Fruit fly (Drosophila melanogaster) whole organism, embryonic: ENCODE data around the gene Cdc23.

ENCODE experiments used
- ATbp ChIP-seq: fragments of 200-800 bp; sonication (Bioruptor generic); optimal IDR thresholded peaks from 2 replicates; lab custom pipeline; 2017; ENCODE audit warnings: missing biosample characterization, mild to moderate bottlenecking, missing genetic modification characterization, missing genetic modification reagents
- CG13123 ChIP-seq: fragments of 200-800 bp; sonication (Bioruptor generic); optimal IDR thresholded peaks from 2 replicates; lab custom pipeline; 2016; ENCODE audit warnings: missing biosample characterization, missing genetic modification characterization
- CG13287 ChIP-seq: fragments of 200-800 bp; sonication (Bioruptor generic); IDR thresholded peaks from 2 replicates; pipeline ENCODE4 v1.3.6; 2022; ENCODE audit warnings: missing biosample characterization, missing genetic modification characterization; ENCODE audit not compliant: partially characterized antibody
- CG13296 ChIP-seq: fragments of 200-800 bp; sonication (Bioruptor generic); optimal IDR thresholded peaks from 3 replicates; lab custom pipeline; 2018; ENCODE audit warnings: missing biosample characterization, mild to moderate bottlenecking, missing genetic modification characterization
- CG15479 ChIP-seq: fragments of 200-800 bp; sonication (Bioruptor generic); optimal IDR thresholded peaks from 3 replicates; lab custom pipeline; 2019; ENCODE audit warnings: missing biosample characterization, mild to moderate bottlenecking, missing genetic modification characterization, moderate library complexity
- CG15696 ChIP-seq: fragments of 200-800 bp; sonication (Bioruptor generic); optimal IDR thresholded peaks from 2 replicates; lab custom pipeline; 2019; ENCODE audit warnings: missing biosample characterization, mild to moderate bottlenecking, missing genetic modification characterization, moderate library complexity
- CG17802 ChIP-seq: fragments of 200-800 bp; sonication (Bioruptor generic); optimal IDR thresholded peaks from 2 replicates; lab custom pipeline; 2018; ENCODE audit warnings: missing biosample characterization, mild to moderate bottlenecking, missing genetic modification characterization, moderate library complexity
- CG18011 ChIP-seq: fragments of 200-800 bp; sonication (Bioruptor generic); optimal IDR thresholded peaks from 2 replicates; lab custom pipeline; 2017; ENCODE audit warnings: missing biosample characterization, missing genetic modification characterization, mild to moderate bottlenecking, moderate library complexity, missing genotype
- CG18599 ChIP-seq: fragments of 200-800 bp; sonication (Bioruptor generic); optimal IDR thresholded peaks from 3 replicates; lab custom pipeline; 2017; ENCODE audit warnings: missing biosample characterization, missing genetic modification characterization, mild to moderate bottlenecking, moderate library complexity, missing genetic modification reagents
- CG2120 ChIP-seq: fragments of 200-800 bp; sonication (Bioruptor generic); optimal IDR thresholded peaks from 3 replicates; lab custom pipeline; 2016; ENCODE audit warnings: missing biosample characterization, missing genetic modification characterization
- CG2129 ChIP-seq: fragments of 200-800 bp; sonication (Bioruptor generic); IDR thresholded peaks from 2 replicates; pipeline ENCODE4 v1.3.6; 2022; ENCODE audit warnings: missing biosample characterization, missing genetic modification characterization; ENCODE audit not compliant: partially characterized antibody
- CG2199 ChIP-seq: fragments of 200-800 bp; sonication (Bioruptor generic); IDR thresholded peaks from 3 replicates; pipeline ENCODE4 v1.3.6; 2022; ENCODE audit warnings: missing biosample characterization, missing genetic modification characterization
- CG34376 ChIP-seq: fragments of 200-800 bp; sonication (Bioruptor generic); optimal IDR thresholded peaks from 2 replicates; lab custom pipeline; 2018; ENCODE audit warnings: missing biosample characterization, mild to moderate bottlenecking, missing genetic modification characterization
- CG34422 ChIP-seq: fragments of 200-800 bp; sonication (Bioruptor generic); IDR thresholded peaks from 3 replicates; pipeline ENCODE4 v1.3.6; 2022; ENCODE audit warnings: missing biosample characterization, missing genetic modification characterization
- CG4282 ChIP-seq: fragments of 200-800 bp; sonication (Bioruptor generic); optimal IDR thresholded peaks from 2 replicates; lab custom pipeline; 2016; ENCODE audit warnings: missing biosample characterization, missing genetic modification characterization
- CG6272 ChIP-seq: fragments of 200-800 bp; sonication (Bioruptor generic); IDR thresholded peaks from 2 replicates; pipeline ENCODE4 v1.3.6; 2022; ENCODE audit warnings: missing biosample characterization, missing genetic modification characterization
- CrebB ChIP-seq: fragments of 200-800 bp; sonication (Bioruptor generic); optimal IDR thresholded peaks from 3 replicates; lab custom pipeline; 2018; ENCODE audit warnings: missing biosample characterization, mild to moderate bottlenecking, missing genetic modification characterization
- Dek ChIP-seq: fragments of 200-800 bp; sonication (Bioruptor generic); optimal IDR thresholded peaks from 3 replicates; lab custom pipeline; 2019; ENCODE audit warnings: missing biosample characterization, mild to moderate bottlenecking, missing genetic modification characterization, moderate library complexity
- Elba2 ChIP-seq: fragments of 200-800 bp; sonication (Bioruptor generic); optimal IDR thresholded peaks from 3 replicates; lab custom pipeline; 2016; ENCODE audit warnings: missing biosample characterization, missing genetic modification characterization
- H15 ChIP-seq: fragments of 200-800 bp; sonication (Bioruptor generic); IDR thresholded peaks from 3 replicates; pipeline ENCODE4 v1.3.6; 2022; ENCODE audit warnings: missing biosample characterization, missing genetic modification characterization
- Hand ChIP-seq: fragments of 200-800 bp; sonication (Bioruptor generic); optimal IDR thresholded peaks from 2 replicates; lab custom pipeline; 2017; ENCODE audit warnings: mild to moderate bottlenecking, missing biosample characterization, missing genetic modification reagents, missing genetic modification characterization
- Lhr ChIP-seq: fragments of 200-800 bp; sonication (Bioruptor generic); optimal IDR thresholded peaks from 3 replicates; lab custom pipeline; 2017; ENCODE audit warnings: mild to moderate bottlenecking, missing biosample characterization, missing genetic modification reagents, missing genetic modification characterization
- Max ChIP-seq: fragments of 200-800 bp; sonication (Bioruptor generic); optimal IDR thresholded peaks from 2 replicates; lab custom pipeline; 2016; ENCODE audit warnings: missing biosample characterization, mild to moderate bottlenecking, missing genetic modification characterization
- Pdp1 ChIP-seq, 2 experiments: fragments of 200-800 bp; sonication (Bioruptor generic); optimal IDR thresholded peaks; 3 replicates each; lab custom pipeline; 2016; ENCODE audit warnings: missing biosample characterization in 2 of 2, missing genetic modification characterization in 2 of 2, mild to moderate bottlenecking in 1 of 2, moderate library complexity in 1 of 2
- Ptx1 ChIP-seq: fragments of 200-800 bp; sonication (Bioruptor generic); IDR thresholded peaks from 2 replicates; pipeline ENCODE4 v1.3.6; 2022; ENCODE audit warnings: missing biosample characterization, missing genetic modification characterization
- Rfx ChIP-seq: fragments of 200-800 bp; sonication (Bioruptor generic); IDR thresholded peaks from 2 replicates; pipeline ENCODE4 v1.3.6; 2022; ENCODE audit warnings: missing biosample characterization, missing genetic modification characterization
- Sin3A ChIP-seq: fragments of >200 bp; optimal IDR thresholded peaks from 2 replicates; lab custom pipeline; 2018
- Vsx1 ChIP-seq: fragments of 200-800 bp; sonication (Bioruptor generic); optimal IDR thresholded peaks from 2 replicates; lab custom pipeline; 2017; ENCODE audit warnings: missing biosample characterization, mild to moderate bottlenecking, missing genetic modification characterization, missing genetic modification reagents
- abd-A ChIP-seq: fragments of 200-800 bp; sonication (Bioruptor generic); optimal IDR thresholded peaks from 3 replicates; lab custom pipeline; 2019; ENCODE audit warnings: missing biosample characterization, mild to moderate bottlenecking, missing genetic modification characterization, moderate library complexity
- corto ChIP-seq: fragments of 200-800 bp; sonication (Bioruptor generic); optimal IDR thresholded peaks from 2 replicates; lab custom pipeline; 2016; ENCODE audit warnings: missing biosample characterization, mild to moderate bottlenecking, missing genetic modification characterization, moderate library complexity
- dmrt99B ChIP-seq: fragments of 200-800 bp; sonication (Bioruptor generic); optimal IDR thresholded peaks from 2 replicates; lab custom pipeline; 2018; ENCODE audit warnings: missing biosample characterization, mild to moderate bottlenecking, missing genetic modification characterization, moderate library complexity
- fru ChIP-seq: fragments of >200 bp; optimal IDR thresholded peaks from 2 replicates; lab custom pipeline; 2017
- gro ChIP-seq: fragments of 200-800 bp; sonication (Bioruptor generic); optimal IDR thresholded peaks from 2 replicates; lab custom pipeline; 2016; ENCODE audit warnings: missing biosample characterization, missing genetic modification characterization
- gsb ChIP-seq: fragments of 200-800 bp; sonication (Bioruptor generic); IDR thresholded peaks from 2 replicates; pipeline ENCODE4 v1.3.6; 2022; ENCODE audit warnings: missing biosample characterization, missing genetic modification characterization
- insv ChIP-seq, 2 experiments: fragments of 200-800 bp; sonication (Bioruptor generic); optimal IDR thresholded peaks; 3 replicates each; lab custom pipeline; 2016 to 2018; ENCODE audit warnings: missing biosample characterization in 2 of 2, missing genetic modification characterization in 2 of 2
- inv ChIP-seq: fragments of 200-800 bp; sonication (Bioruptor generic); IDR thresholded peaks from 2 replicates; pipeline ENCODE4 v1.3.6; 2022; ENCODE audit warnings: missing biosample characterization, missing genetic modification characterization; ENCODE audit not compliant: partially characterized antibody
- nerfin-2 ChIP-seq: fragments of 200-800 bp; sonication (Bioruptor generic); IDR thresholded peaks from 2 replicates; pipeline ENCODE4 v1.3.6; 2022; ENCODE audit warnings: missing biosample characterization, missing genetic modification characterization; ENCODE audit not compliant: partially characterized antibody
- p53 ChIP-seq: fragments of 200-800 bp; sonication (Bioruptor generic); optimal IDR thresholded peaks from 2 replicates; lab custom pipeline; 2016; ENCODE audit warnings: missing biosample characterization, missing genetic modification characterization
- pho ChIP-seq: fragments of 200-800 bp; sonication (Bioruptor generic); optimal IDR thresholded peaks from 2 replicates; lab custom pipeline; 2016; ENCODE audit warnings: missing biosample characterization, missing genetic modification characterization
- prd ChIP-seq, 3 experiments: fragments of >200 bp in 2 of 3; fragments of 200-800 bp in 1 of 3; sonication (Bioruptor generic) in 1 of 3; optimal IDR thresholded peaks in 2 of 3; IDR thresholded peaks in 1 of 3; 2 replicates in 2 of 3; 3 replicates in 1 of 3; pipeline versions ENCODE4 v1.3.6 to Lab custom; 2017 to 2022; ENCODE audit warnings: missing biosample characterization in 1 of 3, missing genetic modification characterization in 1 of 3
- repo ChIP-seq: fragments of 200-800 bp; sonication (Bioruptor generic); optimal IDR thresholded peaks from 2 replicates; lab custom pipeline; 2016; ENCODE audit warnings: missing biosample characterization, missing genetic modification characterization
- run ChIP-seq: fragments of 200-800 bp; sonication (Bioruptor generic); optimal IDR thresholded peaks from 3 replicates; lab custom pipeline; 2018; ENCODE audit warnings: missing biosample characterization, mild to moderate bottlenecking, missing genetic modification characterization
- sc ChIP-seq, 3 experiments: fragments of >200 bp in 2 of 3; fragments of 200-800 bp in 1 of 3; sonication (Bioruptor generic) in 1 of 3; optimal IDR thresholded peaks; 2 replicates in 2 of 3; 3 replicates in 1 of 3; lab custom pipeline; 2017; ENCODE audit warnings: mild to moderate bottlenecking in 1 of 3, missing biosample characterization in 1 of 3, missing genetic modification characterization in 1 of 3, missing genetic modification reagents in 1 of 3
- seq ChIP-seq: fragments of 200-800 bp; sonication (Bioruptor generic); IDR thresholded peaks from 2 replicates; pipeline ENCODE4 v1.3.6; 2022; ENCODE audit warnings: missing biosample characterization, missing genetic modification characterization
- sisA ChIP-seq: fragments of 200-800 bp; sonication (Bioruptor generic); IDR thresholded peaks from 2 replicates; pipeline ENCODE4 v1.3.6; 2022; ENCODE audit warnings: missing biosample characterization, missing genetic modification characterization
- slp2 ChIP-seq: fragments of 200-800 bp; sonication (Bioruptor generic); optimal IDR thresholded peaks from 2 replicates; lab custom pipeline; 2016; ENCODE audit warnings: missing biosample characterization, missing genetic modification characterization
- tin ChIP-seq: fragments of 200-800 bp; sonication (Bioruptor generic); optimal IDR thresholded peaks from 3 replicates; lab custom pipeline; 2016; ENCODE audit warnings: missing biosample characterization, missing genetic modification characterization
- ttk ChIP-seq: fragments of 200-800 bp; sonication (Bioruptor generic); IDR thresholded peaks from 2 replicates; pipeline ENCODE4 v2.1.2; 2022; ENCODE audit warnings: missing biosample characterization, missing genetic modification characterization
- tx ChIP-seq: fragments of 200-800 bp; sonication (Bioruptor generic); optimal IDR thresholded peaks from 2 replicates; lab custom pipeline; 2016; ENCODE audit warnings: missing biosample characterization, missing genetic modification characterization

The Cdc23 gene

DNA sequence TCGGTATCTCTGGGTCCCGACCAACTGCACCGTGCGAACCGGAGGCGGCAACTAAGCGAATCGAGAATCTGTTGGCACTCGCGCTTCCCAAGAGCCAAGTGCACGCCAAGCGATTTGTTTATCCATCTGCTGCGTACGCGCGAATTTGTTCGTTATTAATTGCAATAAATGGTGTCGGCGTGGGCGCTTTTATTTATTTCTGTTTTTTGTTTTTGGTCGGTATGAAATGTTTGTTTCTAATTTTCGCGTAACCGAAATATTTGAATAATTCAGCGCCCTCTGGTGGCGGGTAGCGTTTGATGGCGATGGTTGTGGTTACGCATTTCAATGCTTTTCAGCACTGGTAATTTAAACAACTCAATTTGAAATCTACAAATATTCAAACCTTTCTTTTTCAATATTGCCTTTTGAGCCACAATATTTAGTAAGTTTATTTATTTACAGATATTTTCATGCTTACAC lies 44.4 kb upstream of the Cdc23 start, which contains the start of gene CG10947 (continued):
- peak; percentile 68 for TF ChIP-seq repo (GFP tag; lab: Kevin White, UChicago)
- TF ChIP-seq sc (optimal IDR thresholded peaks at IDR 0.05; lab: Kevin White, UChicago), result no peak
- peak; percentile 18 for TF ChIP-seq sc (GFP tag; optimal IDR thresholded peaks at IDR 0.05; lab: Kevin White, UChicago)
- peak; percentile 7 for TF ChIP-seq CG34376 (GFP tag; lab: Kevin White, UChicago)
- TF ChIP-seq tin (GFP tag; lab: Kevin White, UChicago), result peak; percentile 78
- 0 out of 2 replicates have a peak, but pooled peaks have one; percentile 34 for TF ChIP-seq nerfin-2
- TF ChIP-seq Lhr (GFP tag; lab: Kevin White, UChicago), result peak; percentile 79
- TF ChIP-seq Elba2 (GFP tag; lab: Kevin White, UChicago), result no peak
- peak; percentile 3 for TF ChIP-seq CG4282 (GFP tag; lab: Kevin White, UChicago)
- TF ChIP-seq Dek (tag; lab: Kevin White, UChicago), result peak; percentile 52
- no peak for TF ChIP-seq fru (lab: Kevin White, UChicago)
- TF ChIP-seq CG18599 (GFP tag; lab: Kevin White, UChicago), result peak; percentile 21
- TF ChIP-seq CG18011 (GFP tag; lab: Kevin White, UChicago), result peak; percentile 68
- peak; percentile 56 for TF ChIP-seq Ptx1 (GFP tag; lab: Robert Waterston, UW)
- no peak for TF ChIP-seq abd-A (tag; lab: Kevin White, UChicago)
- no peak for TF ChIP-seq p53 (GFP tag; lab: Kevin White, UChicago)
- TF ChIP-seq sisA, result no peak; the same call in 1 of the 2 replicates
- peak; percentile 57 for TF ChIP-seq CG13123 (GFP tag; lab: Kevin White, UChicago)
- peak; percentile 73 to 80 for TF ChIP-seq Pdp1 (GFP tag; optimal IDR thresholded peaks at IDR 0.05; lab: Kevin White, UChicago)
- TF ChIP-seq slp2 (GFP tag; lab: Kevin White, UChicago), result peak; percentile 68
- peak; percentile 56 for TF ChIP-seq tx
- peak; percentile 44 for TF ChIP-seq CG17802
- peak; percentile 63 for TF ChIP-seq Vsx1
- TF ChIP-seq CG2120 (GFP tag; lab: Kevin White, UChicago), result peak; percentile 77
- TF ChIP-seq dmrt99B (tag; lab: Kevin White, UChicago), result peak; percentile 39
- TF ChIP-seq H15 (GFP tag; lab: Robert Waterston, UW), result 0 out of 3 replicates have a peak, but pooled peaks have one; percentile 36
- TF ChIP-seq inv (GFP tag; lab: Robert Waterston, UW), result peak; percentile 51
- TF ChIP-seq Max (GFP tag; lab: Kevin White, UChicago), result peak; percentile 41
- TF ChIP-seq ATbp (GFP tag; lab: Kevin White, UChicago), result peak; percentile 36
- TF ChIP-seq pho (GFP tag; lab: Kevin White, UChicago), result peak; percentile 64
- TF ChIP-seq prd (optimal IDR thresholded peaks at IDR 0.05; lab: Kevin White, UChicago), result no peak
- TF ChIP-seq prd (GFP tag; IDR thresholded peaks at IDR 0.05; lab: Robert Waterston, UW), result no peak; the same call in 2 of the 3 replicates
- TF ChIP-seq CG6272 (GFP tag; lab: Robert Waterston, UW), result no peak
- TF ChIP-seq CG2129 (GFP tag; lab: Robert Waterston, UW), result no peak
- TF ChIP-seq ttk (GFP tag; lab: Robert Waterston, UW), result 0 out of 2 replicates have a peak, but pooled peaks have one; percentile 25
- peak; percentile 75 for TF ChIP-seq CG13287 (GFP tag; lab: Robert Waterston, UW)
- TF ChIP-seq gro, result peak; percentile 75
- TF ChIP-seq CG34422, result no peak
- no peak; the same call in 1 of the 2 replicates for TF ChIP-seq gsb (GFP tag; lab: Robert Waterston, UW)
- peak; percentile 13 for TF ChIP-seq Hand
- TF ChIP-seq CG13296 (GFP tag; lab: Kevin White, UChicago), result peak; percentile 64
- no peak for TF ChIP-seq corto (GFP tag; lab: Kevin White, UChicago)
- 0 out of 3 replicates have a peak, but pooled peaks have one; percentile 24 for TF ChIP-seq CG2199 (GFP tag; lab: Robert Waterston, UW)
- TF ChIP-seq CrebB (tag; lab: Kevin White, UChicago), result peak; percentile 34
- peak; percentile 66 for TF ChIP-seq seq (GFP tag; lab: Robert Waterston, UW)
- TF ChIP-seq run (tag; lab: Kevin White, UChicago), result peak; percentile 72
- TF ChIP-seq CG15479 (GFP tag; lab: Kevin White, UChicago), result no peak
- TF ChIP-seq insv (GFP tag; optimal IDR thresholded peaks at IDR 0.05; lab: Kevin White, UChicago), result peak in 1 of 2 experiments; percentile 43
- TF ChIP-seq Sin3A (lab: Kevin White, UChicago), result no peak
- no peak for TF ChIP-seq CG15696 (tag; lab: Kevin White, UChicago)
- peak; percentile 90 for TF ChIP-seq Rfx (GFP tag; lab: Robert Waterston, UW)
